Fruit fly (Drosophila melanogaster): ENCODE measurements around the gene smp-30.

smp-30 gene

DNA sequence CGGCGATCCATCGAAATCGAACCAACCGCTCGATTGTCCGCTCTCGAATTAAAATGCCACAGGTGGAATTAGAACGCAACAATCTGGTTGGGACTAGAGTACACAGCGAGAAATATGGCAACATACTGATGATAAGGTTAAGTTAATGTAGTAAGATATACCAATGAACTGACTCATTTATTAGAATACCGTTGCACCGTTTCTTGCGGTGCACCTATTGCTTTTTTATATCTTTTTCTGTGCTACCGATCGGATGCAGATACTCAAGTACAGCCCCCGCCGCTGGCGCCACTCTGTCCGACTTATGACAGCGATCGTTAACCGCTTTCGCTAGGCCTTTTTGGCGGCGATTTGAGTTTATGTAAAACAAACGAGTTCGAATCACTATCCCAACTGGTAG is 30.9 kb downstream of the smp-30 start (continued):
- TF ChIP-seq zf30C (GFP tag; optimal IDR thresholded peaks at IDR 0.05) (no peak), zfh2 (GFP tag; optimal IDR thresholded peaks at IDR 0.05) (peak; percentile 8), Xbp1 (GFP tag; optimal IDR thresholded peaks at IDR 0.05) (peak; percentile 42), vvl (GFP tag; IDR thresholded peaks at IDR 0.05) (peak; percentile 31; the same call in 1 of the 2 replicates), sisA (GFP tag; IDR thresholded peaks at IDR 0.05) (0 out of 2 replicates have a peak, but pooled peaks have one; percentile 20), Doc3 (GFP tag; IDR thresholded peaks at IDR 0.05; ENCODE audit: partially characterized antibody) (no peak), CG9727 (GFP tag; optimal IDR thresholded peaks at IDR 0.05) (no peak), CG12299 (tag; optimal IDR thresholded peaks at IDR 0.05) (no peak), sd (tag; optimal IDR thresholded peaks at IDR 0.05) (no peak), Hr51 (GFP tag; optimal IDR thresholded peaks at IDR 0.05) (peak in 1 of 2 experiments; percentile 30), CG17612 (GFP tag; IDR thresholded peaks at IDR 0.05) (no peak), GATAe (GFP tag; conservative IDR thresholded peaks at IDR 0.05) (no peak), E2f2 (GFP tag; IDR thresholded peaks at IDR 0.05) (peak; percentile 20; the same call in 1 of the 2 replicates), PHDP (tag; optimal IDR thresholded peaks at IDR 0.05) (peak; percentile 13), CG1603 (tag; optimal IDR thresholded peaks at IDR 0.05) (peak; percentile 14), row (GFP tag; IDR thresholded peaks at IDR 0.05) (peak; percentile 51), twi (tag; optimal IDR thresholded peaks at IDR 0.05) (no peak), CG2120 (GFP tag; optimal IDR thresholded peaks at IDR 0.05) (peak; percentile 1), seq (GFP tag; IDR thresholded peaks at IDR 0.05) (0 out of 2 replicates have a peak, but pooled peaks have one; percentile 28), CG16779 (GFP tag; IDR thresholded peaks at IDR 0.05) (no peak), Pdp1 (GFP tag; optimal IDR thresholded peaks at IDR 0.05) (peak in 1 of 2 experiments; percentile 23), CG12391 (tag; optimal IDR thresholded peaks at IDR 0.05) (peak; percentile 19), Sox102F (GFP tag; optimal IDR thresholded peaks at IDR 0.05) (peak; percentile 49), CG17385 (GFP tag; optimal IDR thresholded peaks at IDR 0.05) (peak; percentile 2), CG7271 (tag; optimal IDR thresholded peaks at IDR 0.05) (no peak), CG14014 (GFP tag; IDR thresholded peaks at IDR 0.05) (0 out of 2 replicates have a peak, but pooled peaks have one; percentile 32), unpg (GFP tag; optimal IDR thresholded peaks at IDR 0.05) (no peak), CG14860 (GFP tag; IDR thresholded peaks at IDR 0.05; ENCODE audit: partially characterized antibody) (no peak), Antp (GFP tag; optimal IDR thresholded peaks at IDR 0.05) (no peak), Dll (GFP tag; IDR thresholded peaks at IDR 0.05; ENCODE audit: partially characterized antibody) (no peak), CG2712 (tag; optimal IDR thresholded peaks at IDR 0.05) (peak; percentile 4), tgo (GFP tag; IDR thresholded peaks at IDR 0.05) (no peak), klu (GFP tag; IDR thresholded peaks at IDR 0.05) (0 out of 2 replicates have a peak, but pooled peaks have one; percentile 12), usp (GFP tag; optimal IDR thresholded peaks at IDR 0.05) (no peak)

DNA sequence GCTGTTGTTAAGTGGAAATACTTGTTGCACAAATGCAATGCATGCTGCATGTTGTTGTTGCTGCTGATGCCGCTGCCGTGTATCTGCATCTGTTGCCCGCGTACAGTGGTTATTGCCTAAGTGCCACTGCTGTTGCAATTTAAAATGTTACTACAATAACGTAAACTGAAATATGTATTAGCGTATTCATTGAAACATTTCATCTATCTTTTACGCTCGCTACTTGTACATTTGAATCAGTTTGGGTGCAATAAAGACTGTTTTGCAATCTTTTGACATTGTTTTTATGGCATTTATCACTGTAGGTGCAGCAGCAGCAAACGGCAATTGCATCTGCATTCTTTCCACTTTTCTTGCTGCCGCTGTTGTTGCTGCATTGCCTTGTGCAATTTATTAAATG is 31.7 kb downstream of the smp-30 start:
- TF ChIP-seq nerfin-1 (tag; optimal IDR thresholded peaks at IDR 0.05) (no peak), CG31441 (GFP tag; IDR thresholded peaks at IDR 0.05) (no peak), CG4360 (GFP tag; IDR thresholded peaks at IDR 0.05) (peak; percentile 78), maf-S (GFP tag; optimal IDR thresholded peaks at IDR 0.05) (no peak), Doc2 (GFP tag; IDR thresholded peaks at IDR 0.05) (no peak), Doc3 (GFP tag; IDR thresholded peaks at IDR 0.05; ENCODE audit: partially characterized antibody) (no peak), bsh (GFP tag; optimal IDR thresholded peaks at IDR 0.05) (peak in 1 of 2 experiments; percentile 68), Pdp1 (GFP tag; optimal IDR thresholded peaks at IDR 0.05) (no peak), CG10209 (GFP tag; optimal IDR thresholded peaks at IDR 0.05) (no peak), nmo (GFP tag; optimal IDR thresholded peaks at IDR 0.05) (no peak), HmgZ (tag; optimal IDR thresholded peaks at IDR 0.05) (no peak), ssp (GFP tag; IDR thresholded peaks at IDR 0.05) (no peak), CG17186 (GFP tag; optimal IDR thresholded peaks at IDR 0.05) (no peak), Dp (GFP tag; optimal IDR thresholded peaks at IDR 0.05) (no peak), Sin3A (optimal IDR thresholded peaks at IDR 0.05) (no peak), Drgx (GFP tag; IDR thresholded peaks at IDR 0.05) (peak; percentile 88), nom (GFP tag; optimal IDR thresholded peaks at IDR 0.05) (peak; percentile 66), crol (GFP tag; IDR thresholded peaks at IDR 0.05) (no peak), CG2120 (GFP tag; optimal IDR thresholded peaks at IDR 0.05) (no peak), sens (GFP tag) (no peak), CG14965 (GFP tag; optimal IDR thresholded peaks at IDR 0.05; ENCODE audit: borderline replicate concordance) (no peak)

Data from whole organism, embryonic.